Fruit fly (Drosophila melanogaster) whole organism, prepupa: Measurements from ENCODE around the gene CG16721.
A peak's percentile ranks its signal among the peaks of the same experiment; 100 is the strongest.

ENCODE experiments used
- CG10631 ChIP-seq: fragments of 200-800 bp; sonication (Bioruptor generic); optimal IDR thresholded peaks from 2 replicates; lab custom pipeline; 2016; ENCODE audit warnings: missing biosample characterization, missing genetic modification characterization
- CG10669 ChIP-seq: fragments of 200-800 bp; sonication (Bioruptor generic); optimal IDR thresholded peaks from 3 replicates; lab custom pipeline; 2018; ENCODE audit warnings: missing biosample characterization, mild to moderate bottlenecking, missing genetic modification characterization, moderate library complexity
- CG11294 ChIP-seq: fragments of 200-800 bp; sonication (Bioruptor generic); IDR thresholded peaks from 2 replicates; pipeline ENCODE4 v1.3.6; 2022; ENCODE audit warnings: missing biosample characterization, missing genetic modification characterization
- CG11762 ChIP-seq: fragments of 200-800 bp; sonication (Bioruptor generic); optimal IDR thresholded peaks from 3 replicates; lab custom pipeline; 2016; ENCODE audit warnings: missing biosample characterization, missing genetic modification characterization; ENCODE audit not compliant: insufficient read depth
- CG11902 ChIP-seq: fragments of 200-800 bp; sonication (Bioruptor generic); optimal IDR thresholded peaks from 3 replicates; lab custom pipeline; 2016; ENCODE audit warnings: missing biosample characterization, missing genetic modification characterization
- CG15336 ChIP-seq: fragments of 200-800 bp; sonication (Bioruptor generic); IDR thresholded peaks from 2 replicates; pipeline ENCODE4 v1.3.6; 2022; ENCODE audit warnings: missing biosample characterization, missing genetic modification characterization
- CG1621 ChIP-seq: fragments of 200-800 bp; sonication (Bioruptor generic); optimal IDR thresholded peaks from 3 replicates; lab custom pipeline; 2018; ENCODE audit warnings: missing biosample characterization, mild to moderate bottlenecking, missing genetic modification characterization
- CG16779 ChIP-seq: fragments of 200-800 bp; sonication (Bioruptor generic); optimal IDR thresholded peaks from 3 replicates; lab custom pipeline; 2017; ENCODE audit warnings: missing biosample characterization, mild to moderate bottlenecking, missing genetic modification characterization
- CG3032 ChIP-seq: fragments of 200-800 bp; optimal IDR thresholded peaks from 2 replicates; lab custom pipeline; 2019; ENCODE audit warnings: missing biosample characterization, mild to moderate bottlenecking, missing genetic modification characterization, moderate library complexity
- CG34406 ChIP-seq: fragments of 200-800 bp; sonication (Bioruptor generic); optimal IDR thresholded peaks from 3 replicates; lab custom pipeline; 2016; ENCODE audit warnings: missing biosample characterization, missing genetic modification characterization
- CG4318 ChIP-seq: fragments of 200-800 bp; sonication (Bioruptor generic); optimal IDR thresholded peaks from 3 replicates; lab custom pipeline; 2017; ENCODE audit warnings: missing biosample characterization, mild to moderate bottlenecking, missing genetic modification characterization
- CG6163 ChIP-seq: fragments of 200-800 bp; sonication (Bioruptor generic); IDR thresholded peaks from 3 replicates; pipeline ENCODE4 v1.3.6; 2022; ENCODE audit warnings: missing biosample characterization, missing genetic modification characterization
- CG6276 ChIP-seq: fragments of 200-800 bp; sonication (Bioruptor generic); optimal IDR thresholded peaks from 2 replicates; lab custom pipeline; 2017; ENCODE audit warnings: missing biosample characterization, mild to moderate bottlenecking, missing genetic modification characterization
- CG6792 ChIP-seq: fragments of 200-800 bp; sonication (Bioruptor generic); optimal IDR thresholded peaks from 3 replicates; lab custom pipeline; 2016; ENCODE audit warnings: missing biosample characterization, missing genetic modification characterization
- CG6808 ChIP-seq: fragments of 200-800 bp; sonication (Bioruptor generic); optimal IDR thresholded peaks from 3 replicates; lab custom pipeline; 2017; ENCODE audit warnings: missing biosample characterization, missing genetic modification characterization, mild to moderate bottlenecking, moderate library complexity, missing genetic modification reagents
- CG6854 ChIP-seq: fragments of 200-800 bp; sonication (Bioruptor generic); optimal IDR thresholded peaks from 2 replicates; lab custom pipeline; 2017; ENCODE audit warnings: missing biosample characterization, mild to moderate bottlenecking, missing genetic modification characterization
- CG8119 ChIP-seq: fragments of 200-800 bp; sonication (Bioruptor generic); IDR thresholded peaks from 3 replicates; pipeline ENCODE4 v1.3.6; 2022; ENCODE audit warnings: missing biosample characterization, missing genetic modification characterization
- CG8319 ChIP-seq: fragments of 200-800 bp; sonication (Bioruptor generic); optimal IDR thresholded peaks from 3 replicates; lab custom pipeline; 2016; ENCODE audit warnings: missing biosample characterization, missing genetic modification characterization
- CG8632 ChIP-seq: fragments of 200-800 bp; sonication (Bioruptor generic); optimal IDR thresholded peaks from 3 replicates; lab custom pipeline; 2016; ENCODE audit warnings: missing biosample characterization, missing genetic modification characterization
- CG9139 ChIP-seq: fragments of 200-800 bp; sonication (Bioruptor generic); optimal IDR thresholded peaks from 3 replicates; lab custom pipeline; 2017; ENCODE audit warnings: missing biosample characterization, mild to moderate bottlenecking, missing genetic modification characterization
- Eip75B ChIP-seq: fragments of 200-800 bp; sonication (Bioruptor generic); optimal IDR thresholded peaks from 3 replicates; lab custom pipeline; 2016; ENCODE audit warnings: missing biosample characterization, missing genetic modification characterization
- Eip78C ChIP-seq: fragments of 200-800 bp; sonication (Bioruptor generic); peaks from one replicate; lab custom pipeline; 2016; ENCODE audit warnings: missing biosample characterization, missing genetic modification characterization
- Ets21C ChIP-seq: fragments of 200-800 bp; sonication (Bioruptor generic); optimal IDR thresholded peaks from 3 replicates; lab custom pipeline; 2016; ENCODE audit warnings: missing biosample characterization, missing genetic modification characterization
- Ets96B ChIP-seq: fragments of 200-800 bp; optimal IDR thresholded peaks from 2 replicates; lab custom pipeline; 2019; ENCODE audit warnings: missing biosample characterization, mild to moderate bottlenecking, missing genetic modification characterization, moderate library complexity
- Gug ChIP-seq: fragments of 200-800 bp; sonication (Bioruptor generic); IDR thresholded peaks from 2 replicates; pipeline ENCODE4 v1.3.6; 2022; ENCODE audit warnings: missing biosample characterization, missing genetic modification characterization
- Hr39 ChIP-seq: fragments of 200-800 bp; sonication (Bioruptor generic); optimal IDR thresholded peaks from 2 replicates; lab custom pipeline; 2016; ENCODE audit warnings: missing biosample characterization, missing genetic modification characterization
- Hr4 ChIP-seq: fragments of 200-800 bp; sonication (Bioruptor generic); optimal IDR thresholded peaks from 3 replicates; lab custom pipeline; 2016; ENCODE audit warnings: missing biosample characterization, missing genetic modification characterization
- Lpt ChIP-seq: fragments of 200-800 bp; sonication (Bioruptor generic); optimal IDR thresholded peaks from 3 replicates; lab custom pipeline; 2016; ENCODE audit warnings: missing biosample characterization, missing genetic modification characterization
- Met ChIP-seq: fragments of 200-800 bp; sonication (Bioruptor generic); optimal IDR thresholded peaks from 3 replicates; lab custom pipeline; 2016; ENCODE audit warnings: missing biosample characterization, missing genetic modification characterization
- OdsH ChIP-seq: fragments of 200-800 bp; sonication (Bioruptor generic); optimal IDR thresholded peaks from 3 replicates; lab custom pipeline; 2016; ENCODE audit warnings: missing biosample characterization, missing genetic modification characterization
- Sox14 ChIP-seq: fragments of 200-800 bp; sonication (Bioruptor generic); optimal IDR thresholded peaks from 3 replicates; lab custom pipeline; 2016; ENCODE audit warnings: missing biosample characterization, missing genetic modification characterization
- achi ChIP-seq: fragments of 200-800 bp; sonication (Bioruptor generic); optimal IDR thresholded peaks from 3 replicates; lab custom pipeline; 2016; ENCODE audit warnings: missing biosample characterization, missing genetic modification characterization
- acj6 ChIP-seq: fragments of 200-800 bp; sonication (Bioruptor generic); optimal IDR thresholded peaks from 3 replicates; lab custom pipeline; 2016; ENCODE audit warnings: missing biosample characterization, missing genetic modification characterization
- cyc ChIP-seq: fragments of 200-800 bp; sonication (Bioruptor generic); optimal IDR thresholded peaks from 3 replicates; lab custom pipeline; 2016; ENCODE audit warnings: missing biosample characterization, missing genetic modification characterization
- dac ChIP-seq: fragments of 200-800 bp; sonication (Bioruptor generic); optimal IDR thresholded peaks from 2 replicates; lab custom pipeline; 2017; ENCODE audit warnings: missing biosample characterization, mild to moderate bottlenecking, missing genetic modification characterization
- dsx ChIP-seq: fragments of 200-800 bp; optimal IDR thresholded peaks from 3 replicates; lab custom pipeline; 2019; ENCODE audit warnings: missing biosample characterization, mild to moderate bottlenecking, missing genetic modification characterization, moderate library complexity; ENCODE audit not compliant: poor library complexity, severe bottlenecking
- fd59A ChIP-seq: fragments of 200-800 bp; sonication (Bioruptor generic); optimal IDR thresholded peaks from 2 replicates; lab custom pipeline; 2017; ENCODE audit warnings: missing biosample characterization, mild to moderate bottlenecking, missing genetic modification characterization, missing genetic modification reagents
- fd85E ChIP-seq: fragments of 200-800 bp; sonication (Bioruptor generic); optimal IDR thresholded peaks from 3 replicates; lab custom pipeline; 2016; ENCODE audit warnings: missing biosample characterization, missing genetic modification characterization
- fkh ChIP-seq: fragments of 200-800 bp; sonication (Bioruptor generic); optimal IDR thresholded peaks from 3 replicates; lab custom pipeline; 2017; ENCODE audit warnings: missing biosample characterization, mild to moderate bottlenecking, missing genetic modification characterization, moderate library complexity
- lz ChIP-seq: fragments of 200-800 bp; sonication (Bioruptor generic); optimal IDR thresholded peaks from 3 replicates; lab custom pipeline; 2016; ENCODE audit warnings: missing biosample characterization, missing genetic modification characterization
- pdm3 ChIP-seq: fragments of 200-800 bp; sonication (Bioruptor generic); optimal IDR thresholded peaks from 3 replicates; lab custom pipeline; 2016; ENCODE audit warnings: missing biosample characterization, missing genetic modification characterization
- salr ChIP-seq, 2 experiments: fragments of 200-800 bp; sonication (Bioruptor generic); optimal IDR thresholded peaks; 3 replicates each; lab custom pipeline; 2016 to 2018; ENCODE audit warnings: missing biosample characterization in 2 of 2, missing genetic modification characterization in 2 of 2, mild to moderate bottlenecking in 1 of 2
- spab ChIP-seq: fragments of 200-800 bp; sonication (Bioruptor generic); optimal IDR thresholded peaks from 2 replicates; lab custom pipeline; 2017; ENCODE audit warnings: missing biosample characterization, mild to moderate bottlenecking, missing genetic modification characterization, missing genetic modification reagents
- ss ChIP-seq, 2 experiments: fragments of 200-800 bp; sonication (Bioruptor generic); optimal IDR thresholded peaks; 2 replicates in 1 of 2; 3 replicates in 1 of 2; lab custom pipeline; 2017 to 2018; ENCODE audit warnings: mild to moderate bottlenecking in 2 of 2, missing biosample characterization in 2 of 2, missing genetic modification characterization in 2 of 2, moderate library complexity in 1 of 2
- svp ChIP-seq: fragments of 200-800 bp; sonication (Bioruptor generic); peaks from one replicate; lab custom pipeline; 2016; ENCODE audit warnings: missing biosample characterization, missing genetic modification characterization
- topi ChIP-seq: fragments of 200-800 bp; sonication (Bioruptor generic); optimal IDR thresholded peaks from 3 replicates; lab custom pipeline; 2016; ENCODE audit warnings: missing biosample characterization, missing genetic modification characterization

The CG16721 gene

dm6 chrX:5899241-5900145 lies 19.8 kb downstream of the CG16721 start (continued):
- TF ChIP-seq fd59A (peak; percentile 4), Hr4 (no peak), Met (GFP tag; lab: Kevin White, UChicago) (no peak), Ets21C (no peak), fkh (peak; percentile 94), CG8632 (GFP tag; lab: Kevin White, UChicago) (no peak), acj6 (no peak), CG4318 (GFP tag; lab: Kevin White, UChicago) (no peak), Eip78C (GFP tag; lab: Kevin White, UChicago) (no peak), CG34406 (no peak), Sox14 (GFP tag; lab: Kevin White, UChicago) (no peak), CG15336 (GFP tag; lab: Robert Waterston, UW) (0 out of 2 replicates have a peak, but pooled peaks have one; percentile 15), CG11902 (GFP tag; lab: Kevin White, UChicago) (no peak), Ets96B (tag; lab: Kevin White, UChicago) (no peak), CG16779 (tag; lab: Kevin White, UChicago) (no peak), CG8319 (GFP tag; lab: Kevin White, UChicago) (no peak), ss (GFP tag; optimal IDR thresholded peaks at IDR 0.05; lab: Kevin White, UChicago) (peak; percentile 55 to 75), achi (no peak), CG6792 (no peak), salr (GFP tag; optimal IDR thresholded peaks at IDR 0.05; lab: Kevin White, UChicago) (no peak), CG3032 (tag; lab: Kevin White, UChicago) (no peak), CG6276 (GFP tag; lab: Kevin White, UChicago) (peak; percentile 6), CG10631 (GFP tag; lab: Kevin White, UChicago) (no peak), lz (no peak), Eip75B (GFP tag; lab: Kevin White, UChicago) (no peak), topi (GFP tag; lab: Kevin White, UChicago) (no peak), cyc (GFP tag; lab: Kevin White, UChicago) (no peak), fd85E (GFP tag; lab: Kevin White, UChicago) (no peak), CG10669 (peak; percentile 13), CG8119 (GFP tag; lab: Robert Waterston, UW) (peak; percentile 23; the same call in 1 of the 3 replicates)

dm6 chrX:5900146-5901093 lies 20.8 kb downstream of the CG16721 start, which contains the start of gene Act5C:
Act5C (plus strand) TSS chrX:5900861.
- TF ChIP-seq CG8119 (GFP tag; lab: Robert Waterston, UW) (peak; percentile 95), CG9139 (GFP tag; lab: Kevin White, UChicago) (peak; percentile 91), spab (GFP tag; lab: Kevin White, UChicago) (peak; percentile 96), CG1621 (tag; lab: Kevin White, UChicago) (peak; percentile 99), dac (GFP tag; lab: Kevin White, UChicago) (peak; percentile 93), CG6854 (GFP tag; lab: Kevin White, UChicago) (peak; percentile 97), CG6276 (GFP tag; lab: Kevin White, UChicago) (peak; percentile 95), CG6163 (GFP tag; lab: Robert Waterston, UW) (peak; percentile 98), acj6 (peak; percentile 95), Gug (GFP tag; lab: Robert Waterston, UW) (peak; percentile 96), CG4318 (GFP tag; lab: Kevin White, UChicago) (peak; percentile 90), CG11294 (GFP tag; lab: Robert Waterston, UW) (peak; percentile 91), CG6808 (GFP tag; lab: Kevin White, UChicago) (peak; percentile 97), Lpt (GFP tag; lab: Kevin White, UChicago) (peak; percentile 94), OdsH (GFP tag; lab: Kevin White, UChicago) (peak; percentile 96), dsx (GFP tag; lab: Kevin White, UChicago) (peak; percentile 96), fkh (peak; percentile 38), CG11762 (GFP tag; lab: Kevin White, UChicago) (peak; percentile 92), Hr39 (GFP tag; lab: Kevin White, UChicago) (peak; percentile 98), topi (GFP tag; lab: Kevin White, UChicago) (peak; percentile 98), CG6792 (peak; percentile 97), ss (GFP tag; optimal IDR thresholded peaks at IDR 0.05; lab: Kevin White, UChicago) (peak; percentile 95 to 98), svp (GFP tag; lab: Kevin White, UChicago) (peak; percentile 99), CG10669 (peak; percentile 99), pdm3 (GFP tag; lab: Kevin White, UChicago) (peak; percentile 98)
